Worm (Caenorhabditis elegans) whole organism, young adult: Measurements from ENCODE around the gene F44E2.9.
"Not testable (repeated sequence)": the region's sequence is repeated elsewhere in the genome, so short reads cannot be mapped to it uniquely, and the experiment has no call there.

Source experiments
- B0019.2 ChIP-seq: fragments of 200-800 bp; sonication (Bioruptor generic); conservative IDR thresholded peaks from 2 replicates; pipeline ENCODE4 v1.3.6; 2022; ENCODE audit warnings: missing genetic modification reagents, missing genetic modification characterization, missing compliant biosample characterization
- B0336.3 ChIP-seq: fragments of 200-800 bp; sonication (Bioruptor generic); IDR thresholded peaks from 2 replicates; pipeline ENCODE4 v1.3.6; 2022; ENCODE audit warnings: missing genetic modification characterization, missing compliant biosample characterization
- D2030.7 ChIP-seq: fragments of 200-800 bp; sonication (Bioruptor generic); IDR thresholded peaks from 2 replicates; pipeline ENCODE4 v1.3.6; 2022; ENCODE audit warnings: missing genetic modification reagents, missing genetic modification characterization, missing compliant biosample characterization
- F10E7.11 ChIP-seq: sonication (generic microtip); optimal IDR thresholded peaks from 2 replicates; lab custom pipeline; 2017; ENCODE audit warnings: mild to moderate bottlenecking, missing genetic modification characterization, moderate library complexity, missing compliant biosample characterization
- F33H1.4 ChIP-seq: fragments of 200-800 bp; sonication (Bioruptor generic); IDR thresholded peaks from 2 replicates; pipeline ENCODE4 v1.3.6; 2022; ENCODE audit warnings: missing genetic modification reagents, missing genetic modification characterization, missing compliant biosample characterization
- F55B11.4 ChIP-seq: sonication (generic microtip); optimal IDR thresholded peaks from 2 replicates; lab custom pipeline; 2016; ENCODE audit warnings: missing compliant biosample characterization, missing genetic modification characterization, borderline replicate concordance; ENCODE audit not compliant: insufficient read depth
- F57A8.1 ChIP-seq: fragments of 200-800 bp; sonication (Bioruptor generic); optimal IDR thresholded peaks from 2 replicates; lab custom pipeline; 2018; ENCODE audit warnings: mild to moderate bottlenecking, missing genetic modification characterization, moderate library complexity, missing compliant biosample characterization
- Y53F4B.3 ChIP-seq: fragments of 200-800 bp; sonication (Bioruptor generic); IDR thresholded peaks from 2 replicates; pipeline ENCODE4 v1.3.6; 2022; ENCODE audit warnings: missing genetic modification reagents, missing genetic modification characterization, missing compliant biosample characterization
- Y56A3A.18 ChIP-seq: fragments of 200-800 bp; sonication (Bioruptor generic); IDR thresholded peaks from 2 replicates; pipeline ENCODE4 v1.3.6; 2022; ENCODE audit warnings: missing genetic modification reagents, missing genetic modification characterization, missing compliant biosample characterization
- Y79H2A.3 ChIP-seq: fragments of 200-800 bp; sonication (Bioruptor generic); conservative IDR thresholded peaks from 2 replicates; pipeline ENCODE4 v1.3.6; 2022; ENCODE audit warnings: missing genetic modification reagents, missing genetic modification characterization, missing compliant biosample characterization
- Y95B8A.8 ChIP-seq: fragments of 200-800 bp; sonication (Bioruptor generic); IDR thresholded peaks from 2 replicates; pipeline ENCODE4 v1.3.6; 2022; ENCODE audit warnings: missing genetic modification reagents, missing genetic modification characterization, missing compliant biosample characterization
- aptf-3 ChIP-seq: fragments of 200-800 bp; sonication (Bioruptor generic); IDR thresholded peaks from 2 replicates; pipeline ENCODE4 v1.3.6; 2022; ENCODE audit warnings: missing genetic modification characterization, missing compliant biosample characterization
- atf-7 ChIP-seq: sonication (generic microtip); optimal IDR thresholded peaks from 2 replicates; lab custom pipeline; 2017; ENCODE audit warnings: mild to moderate bottlenecking, missing genetic modification characterization, missing compliant biosample characterization
- athp-1 ChIP-seq: sonication (generic microtip); optimal IDR thresholded peaks from 2 replicates; lab custom pipeline; 2017; ENCODE audit warnings: mild to moderate bottlenecking, missing genetic modification characterization, missing compliant biosample characterization
- attf-6 ChIP-seq: fragments of 200-800 bp; sonication (Bioruptor generic); IDR thresholded peaks from 2 replicates; pipeline ENCODE4 v1.3.6; 2022; ENCODE audit warnings: missing genetic modification reagents, missing genetic modification characterization, missing compliant biosample characterization
- ccch-3 ChIP-seq: fragments of 200-800 bp; sonication (Bioruptor generic); optimal IDR thresholded peaks from 2 replicates; lab custom pipeline; 2018; ENCODE audit warnings: mild to moderate bottlenecking, missing genetic modification characterization, missing compliant biosample characterization
- cebp-1 ChIP-seq, 2 experiments: fragments of 200-800 bp in 1 of 2; sonication (Bioruptor generic) in 1 of 2; sonication (generic microtip) in 1 of 2; IDR thresholded peaks in 1 of 2; optimal IDR thresholded peaks in 1 of 2; 2 replicates each; pipeline versions ENCODE4 v1.3.6 to Lab custom; 2017 to 2022; ENCODE audit warnings: missing compliant biosample characterization in 2 of 2, missing genetic modification characterization in 2 of 2, mild to moderate bottlenecking in 1 of 2, missing genetic modification reagents in 1 of 2, moderate library complexity in 1 of 2
- ceh-40 ChIP-seq: fragments of 200-800 bp; sonication (Bioruptor generic); IDR thresholded peaks from 2 replicates; pipeline ENCODE4 v1.3.6; 2022; ENCODE audit warnings: missing genetic modification characterization, missing compliant biosample characterization
- ceh-79 ChIP-seq: sonication (generic microtip); optimal IDR thresholded peaks from 2 replicates; lab custom pipeline; 2017; ENCODE audit warnings: mild to moderate bottlenecking, missing genetic modification characterization, missing compliant biosample characterization
- ceh-91 ChIP-seq: fragments of 200-800 bp; sonication (Bioruptor generic); IDR thresholded peaks from 2 replicates; pipeline ENCODE4 v1.3.6; 2022; ENCODE audit warnings: missing genetic modification reagents, missing genetic modification characterization, missing compliant biosample characterization
- die-1 ChIP-seq: sonication (generic microtip); optimal IDR thresholded peaks from 2 replicates; lab custom pipeline; 2016; ENCODE audit warnings: missing genotype, mild to moderate bottlenecking, missing genetic modification characterization, missing compliant biosample characterization
- dpff-1 ChIP-seq: sonication (generic microtip); optimal IDR thresholded peaks from 2 replicates; lab custom pipeline; 2017; ENCODE audit warnings: mild to moderate bottlenecking, missing genetic modification characterization, missing compliant biosample characterization
- egl-44 ChIP-seq: fragments of 200-800 bp; sonication (Bioruptor generic); IDR thresholded peaks from 2 replicates; pipeline ENCODE4 v1.3.6; 2022; ENCODE audit warnings: missing genetic modification reagents, missing genetic modification characterization, missing compliant biosample characterization
- egrh-3 ChIP-seq: fragments of 200-800 bp; sonication (Bioruptor generic); IDR thresholded peaks from 2 replicates; pipeline ENCODE4 v1.3.6; 2022; ENCODE audit warnings: missing genetic modification reagents, missing genetic modification characterization, missing compliant biosample characterization
- gei-17 ChIP-seq: fragments of 200-800 bp; sonication (Bioruptor generic); optimal IDR thresholded peaks from 2 replicates; lab custom pipeline; 2018; ENCODE audit warnings: mild to moderate bottlenecking, missing genetic modification characterization, missing compliant biosample characterization
- him-1 ChIP-seq: sonication (generic microtip); optimal IDR thresholded peaks from 2 replicates; lab custom pipeline; 2016; ENCODE audit warnings: missing genotype, missing genetic modification reagents, missing genetic modification characterization, missing compliant biosample characterization
- hlh-26 ChIP-seq: fragments of 200-800 bp; sonication (Bioruptor generic); conservative IDR thresholded peaks from 2 replicates; pipeline ENCODE4 v1.3.6; 2022; ENCODE audit warnings: missing genetic modification reagents, missing genetic modification characterization, missing compliant biosample characterization
- hmg-1.2 ChIP-seq: fragments of 200-800 bp; sonication (Bioruptor generic); IDR thresholded peaks from 2 replicates; pipeline ENCODE4 v1.3.6; 2022; ENCODE audit warnings: missing genetic modification reagents, missing genetic modification characterization, missing compliant biosample characterization
- hrde-1 ChIP-seq: sonication (generic microtip); optimal IDR thresholded peaks from 2 replicates; lab custom pipeline; 2016; ENCODE audit warnings: missing genetic modification characterization, mild to moderate bottlenecking, missing compliant biosample characterization, moderate library complexity, missing genotype, missing genetic modification reagents, borderline replicate concordance
- hsf-1 ChIP-seq: fragments of 200-800 bp; sonication (Bioruptor generic); IDR thresholded peaks from 2 replicates; pipeline ENCODE4 v1.3.6; 2022; ENCODE audit warnings: missing genetic modification reagents, missing genetic modification characterization, missing compliant biosample characterization
- lin-35 ChIP-seq, 3 experiments: fragments of 150-350 bp in 2 of 3; sonication (generic microtip) in 1 of 3; optimal IDR thresholded peaks; 2 replicates each; lab custom pipeline; 2014 to 2018; ENCODE audit warnings: missing biosample characterization in 3 of 3, missing genetic modification characterization in 3 of 3, missing genetic modification reagents in 3 of 3
- lsl-1 ChIP-seq: fragments of 200-800 bp; sonication (Bioruptor generic); optimal IDR thresholded peaks from 2 replicates; lab custom pipeline; 2018; ENCODE audit warnings: mild to moderate bottlenecking, missing genetic modification characterization, moderate library complexity, missing compliant biosample characterization
- lsy-27 ChIP-seq: sonication (generic microtip); optimal IDR thresholded peaks from 2 replicates; lab custom pipeline; 2017; ENCODE audit warnings: missing genetic modification characterization, mild to moderate bottlenecking, missing compliant biosample characterization, antibody characterized with exemption, missing genotype, borderline replicate concordance; ENCODE audit not compliant: insufficient read depth
- madf-6 ChIP-seq: fragments of 200-800 bp; sonication (Bioruptor generic); IDR thresholded peaks from 2 replicates; pipeline ENCODE4 v1.3.6; 2022; ENCODE audit warnings: missing genetic modification reagents, missing genetic modification characterization, missing compliant biosample characterization
- mel-28 ChIP-seq: sonication (generic microtip); optimal IDR thresholded peaks from 2 replicates; lab custom pipeline; 2016; ENCODE audit warnings: borderline replicate concordance, mild to moderate bottlenecking, missing genetic modification characterization, missing compliant biosample characterization
- repo-1 ChIP-seq: sonication (generic microtip); optimal IDR thresholded peaks from 2 replicates; lab custom pipeline; 2017; ENCODE audit warnings: mild to moderate bottlenecking, missing genetic modification characterization, missing compliant biosample characterization
- snpc-1.3 ChIP-seq: sonication (generic microtip); optimal IDR thresholded peaks from 2 replicates; lab custom pipeline; 2017; ENCODE audit warnings: missing genetic modification characterization, mild to moderate bottlenecking, missing compliant biosample characterization, antibody characterized with exemption, moderate library complexity, missing genotype, missing genetic modification reagents; ENCODE audit not compliant: insufficient read depth
- snpc-4 ChIP-seq, 5 experiments: fragments of 150-350 bp in 1 of 5; sonication (generic microtip) in 4 of 5; optimal IDR thresholded peaks; 2 replicates each; lab custom pipeline; 2014 to 2018; ENCODE audit warnings: missing genetic modification characterization in 5 of 5, missing biosample characterization in 3 of 5, antibody characterized with exemption in 2 of 5, mild to moderate bottlenecking in 2 of 5, missing compliant biosample characterization in 2 of 5, missing genotype in 2 of 5, moderate library complexity in 2 of 5, missing genetic modification reagents in 1 of 5
- tbp1 ChIP-seq: fragments of 200-800 bp; sonication (Bioruptor generic); optimal IDR thresholded peaks from 2 replicates; lab custom pipeline; 2018; ENCODE audit warnings: mild to moderate bottlenecking, missing genetic modification characterization, missing compliant biosample characterization
- ztf-22 ChIP-seq: fragments of 200-800 bp; sonication (Bioruptor generic); optimal IDR thresholded peaks from 2 replicates; lab custom pipeline; 2018; ENCODE audit warnings: mild to moderate bottlenecking, missing genetic modification characterization, moderate library complexity, missing compliant biosample characterization

F44E2.9 gene

ce11 chrIII:8899767-8900166, 49.4 kb upstream of the F44E2.9 start (continued):
- TF ChIP-seq hmg-1.2 (peak; percentile 11; the same call in 1 of the 2 replicates), repo-1 (tag; lab: Kevin White, UChicago) (no peak), him-1 (tag; lab: Kevin White, UChicago) (peak; percentile 16), madf-6 (GFP tag; lab: Robert Waterston, UW) (peak; percentile 86), F33H1.4 (GFP tag; lab: Robert Waterston, UW) (peak; percentile 91), lsl-1 (peak; percentile 86), egrh-3 (no peak), lin-35 (GFP tag; optimal IDR thresholded peaks at IDR 0.05; lab: Kevin White, UChicago) (peak in 1 of 3 experiments; percentile 1), athp-1 (tag; lab: Kevin White, UChicago) (peak; percentile 33), Y95B8A.8 (GFP tag; lab: Robert Waterston, UW) (0 out of 2 replicates have a peak, but pooled peaks have one; percentile 5), Y53F4B.3 (GFP tag; lab: Robert Waterston, UW) (no peak), D2030.7 (peak; percentile 56; the same call in 1 of the 2 replicates), B0336.3 (GFP tag; lab: Robert Waterston, UW) (no peak), ceh-91 (GFP tag; lab: Robert Waterston, UW) (peak; percentile 74)

- 0 out of 2 replicates have a peak, but pooled peaks have one; percentile 23 for TF ChIP-seq attf-6 (GFP tag; lab: Robert Waterston, UW)
- not testable (repeated sequence) for TF ChIP-seq cebp-1 (GFP tag; IDR thresholded peaks at IDR 0.05; lab: Robert Waterston, UW)
- TF ChIP-seq cebp-1 (tag; optimal IDR thresholded peaks at IDR 0.05; lab: Kevin White, UChicago), result peak; percentile 15
- peak; percentile 38; the same call in 1 of the 2 replicates for TF ChIP-seq Y56A3A.18 (GFP tag; lab: Robert Waterston, UW)
- peak; percentile 35 for TF ChIP-seq hrde-1 (tag; lab: Kevin White, UChicago)
- 0 out of 2 replicates have a peak, but pooled peaks have one; percentile 48 for TF ChIP-seq hsf-1 (GFP tag; lab: Robert Waterston, UW)
- TF ChIP-seq F33H1.4 (GFP tag; lab: Robert Waterston, UW), result peak; percentile 34; the same call in 1 of the 2 replicates
- peak; percentile 96 for TF ChIP-seq Y79H2A.3 (GFP tag; lab: Robert Waterston, UW)
- peak; percentile 40 for TF ChIP-seq ceh-79 (tag; lab: Kevin White, UChicago)
- 0 out of 2 replicates have a peak, but pooled peaks have one; percentile 54 for TF ChIP-seq aptf-3 (GFP tag; lab: Robert Waterston, UW)
- TF ChIP-seq Y95B8A.8 (GFP tag; lab: Robert Waterston, UW), result peak; percentile 48; the same call in 1 of the 2 replicates
- TF ChIP-seq madf-6 (GFP tag; lab: Robert Waterston, UW), result peak; percentile 70
- peak; percentile 47; the same call in 1 of the 2 replicates for TF ChIP-seq B0019.2
These were observed 47.9 kb upstream of the F44E2.9 start for ce11 chrIII:8898267-8898666.

ce11 chrIII:8894782-8895181, 44.5 kb upstream of the F44E2.9 start, which contains the start of gene asna-1:
TSS of gene asna-1 (plus strand) at chrIII:8895082.
- no peak for TF ChIP-seq F55B11.4
- TF ChIP-seq mel-28, result no peak
- TF ChIP-seq lsy-27 (tag; lab: Kevin White, UChicago), result no peak
- TF ChIP-seq, all 124 proteins: peak for 0

- TF ChIP-seq F57A8.1 (GFP tag; lab: Kevin White, UChicago) (no peak), egl-44 (GFP tag; lab: Robert Waterston, UW) (no peak), die-1 (tag; lab: Kevin White, UChicago) (no peak), hlh-26 (GFP tag; lab: Robert Waterston, UW) (no peak), snpc-4 (GFP tag; optimal IDR thresholded peaks at IDR 0.05; lab: Kevin White, UChicago) (no peak), snpc-4 (tag; optimal IDR thresholded peaks at IDR 0.05; lab: Kevin White, UChicago) (no peak), F10E7.11 (no peak), Y53F4B.3 (GFP tag; lab: Robert Waterston, UW) (no peak), ceh-40 (no peak), repo-1 (tag; lab: Kevin White, UChicago) (no peak), tbp1 (GFP tag; lab: Kevin White, UChicago) (no peak), ztf-22 (GFP tag; lab: Kevin White, UChicago) (no peak), attf-6 (GFP tag; lab: Robert Waterston, UW) (no peak), atf-7 (tag; lab: Kevin White, UChicago) (no peak), hmg-1.2 (no peak), dpff-1 (tag; lab: Kevin White, UChicago) (no peak), snpc-1.3 (no peak), ccch-3 (GFP tag; lab: Kevin White, UChicago) (no peak), gei-17 (GFP tag; lab: Kevin White, UChicago) (no peak), athp-1 (tag; lab: Kevin White, UChicago) (no peak)
These were observed 43.1 kb upstream of the F44E2.9 start, which contains the start of gene ZK637.4 for ce11 chrIII:8893464-8893863. TSS of gene ZK637.4 (plus strand) at chrIII:8893764.
